Worm (Caenorhabditis elegans): Measurements from ENCODE around the gene F02D8.1.

Gene F02D8.1

DNA sequence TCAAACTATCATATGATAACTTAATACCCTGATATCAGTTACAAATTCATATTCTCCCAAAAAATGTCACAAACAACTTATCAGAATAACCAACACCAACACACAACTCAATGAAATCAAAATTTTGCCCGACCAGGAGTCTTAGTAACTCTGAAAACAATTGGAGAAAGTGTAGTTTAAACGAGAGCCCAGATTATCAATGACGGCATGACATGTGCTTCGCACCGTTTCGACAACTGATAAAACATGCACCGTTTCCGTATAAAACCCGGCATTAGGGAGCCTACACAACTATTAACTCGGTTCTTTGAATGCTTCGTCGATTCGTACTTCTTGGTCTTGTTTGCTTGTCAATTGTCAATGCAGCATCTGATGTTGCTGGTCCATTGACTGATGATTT is 15.1 kb upstream of the F02D8.1 start, which contains the start of gene fil-1:
Gene fil-1, plus strand, starts transcription at position 219 of the 400 bp plus-strand sequence.
- TF ChIP-seq Y55F3AM.14 (GFP tag; optimal IDR thresholded peaks at IDR 0.05) (no peak), sma-9 (GFP tag; optimal IDR thresholded peaks at IDR 0.05) (peak; percentile 60), sma-9 (tag; optimal IDR thresholded peaks at IDR 0.05) (no peak), gmeb-1 (tag; optimal IDR thresholded peaks at IDR 0.05) (no peak), fos-1 (tag; optimal IDR thresholded peaks at IDR 0.05) (peak; percentile 40), egl-27 (tag; optimal IDR thresholded peaks at IDR 0.05) (no peak), snpc-4 (tag; optimal IDR thresholded peaks at IDR 0.05) (no peak)

DNA sequence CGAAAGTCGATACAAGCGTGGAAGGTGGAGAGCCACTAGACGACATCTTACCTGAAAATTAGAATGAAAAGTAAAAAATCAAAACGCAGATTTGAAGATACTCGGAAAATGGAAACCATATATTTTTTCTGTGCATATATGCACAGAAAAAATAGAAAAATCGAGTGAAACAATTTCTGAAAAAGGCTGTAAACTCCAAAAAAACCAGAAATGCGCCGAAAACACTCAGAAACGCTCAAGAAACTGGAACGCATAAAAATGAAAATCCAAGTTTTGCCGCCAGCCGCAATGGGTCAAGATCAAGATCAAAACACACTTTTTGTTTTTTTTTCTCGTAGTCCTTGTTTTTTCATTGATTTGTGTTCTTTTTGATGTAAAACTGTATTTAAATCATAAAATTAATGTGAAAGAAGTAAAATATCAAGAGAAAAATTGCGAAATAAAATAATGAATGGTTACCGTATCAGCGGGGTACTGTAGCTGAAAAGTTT is 14.2 kb upstream of the F02D8.1 start, which contains the start of gene T01C3.3:
Gene T01C3.3, minus strand, starts transcription at position 51 of the 491 bp plus-strand sequence.
- TF ChIP-seq mdl-1 (tag; optimal IDR thresholded peaks at IDR 0.05), result no peak
- TF ChIP-seq unc-55 (GFP tag; optimal IDR thresholded peaks at IDR 0.05), result no peak
- TF ChIP-seq nhr-129 (tag; optimal IDR thresholded peaks at IDR 0.05), result no peak
- TF ChIP-seq alr-1 (tag; optimal IDR thresholded peaks at IDR 0.05), result no peak
- no peak for TF ChIP-seq blmp-1 (tag; optimal IDR thresholded peaks at IDR 0.05; ENCODE audit: insufficient read depth)
- TF ChIP-seq fos-1 (tag; optimal IDR thresholded peaks at IDR 0.05), result no peak
- TF ChIP-seq nhr-12 (tag; optimal IDR thresholded peaks at IDR 0.05), result no peak
- no peak for TF ChIP-seq sma-3 (GFP tag; optimal IDR thresholded peaks at IDR 0.05)
- TF ChIP-seq skn-1 (tag; optimal IDR thresholded peaks at IDR 0.05), result no peak
- no peak for TF ChIP-seq ztf-11 (tag; optimal IDR thresholded peaks at IDR 0.05)
- no peak for TF ChIP-seq ztf-1 (GFP tag; conservative IDR thresholded peaks at IDR 0.05)
- TF ChIP-seq nhr-10 (tag; optimal IDR thresholded peaks at IDR 0.05), result no peak

DNA sequence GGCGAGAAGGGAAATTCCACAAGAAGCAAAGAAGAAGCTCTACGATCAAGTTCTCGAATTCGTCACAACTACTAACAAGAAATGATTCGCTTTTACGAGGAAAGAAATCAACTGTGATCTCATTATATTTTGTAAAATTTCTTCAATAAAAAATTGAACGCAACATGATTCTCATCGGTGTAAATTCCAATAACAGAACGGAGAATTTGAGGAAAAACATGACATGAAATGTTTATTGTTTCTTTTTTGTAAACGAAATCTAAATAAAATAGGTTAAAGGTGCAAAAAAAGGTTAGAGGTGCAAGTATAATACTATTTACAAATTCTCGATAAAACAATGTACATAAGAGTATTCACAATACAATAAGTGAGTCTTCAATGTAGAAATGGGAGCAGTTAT is 13.0 kb upstream of the F02D8.1 start:
- TF ChIP-seq unc-39 (tag; optimal IDR thresholded peaks at IDR 0.05), result no peak
- no peak for TF ChIP-seq elt-1 (tag; optimal IDR thresholded peaks at IDR 0.05)
- no peak for TF ChIP-seq elt-3 (tag; optimal IDR thresholded peaks at IDR 0.05)
- TF ChIP-seq R02D3.7 (tag; optimal IDR thresholded peaks at IDR 0.05), result no peak
- TF ChIP-seq mab-5 (tag; optimal IDR thresholded peaks at IDR 0.05), result no peak
- no peak for TF ChIP-seq nhr-11 (tag; optimal IDR thresholded peaks at IDR 0.05)
- TF ChIP-seq lsy-2 (tag; optimal IDR thresholded peaks at IDR 0.05), result no peak
- TF ChIP-seq zag-1 (tag; optimal IDR thresholded peaks at IDR 0.05), result no peak
- no peak for TF ChIP-seq unc-62 (GFP tag; optimal IDR thresholded peaks at IDR 0.05)
- no peak for TF ChIP-seq F13H6.1 (tag; optimal IDR thresholded peaks at IDR 0.05)
- TF ChIP-seq nhr-10 (tag; optimal IDR thresholded peaks at IDR 0.05), result no peak
- TF ChIP-seq snpc-4 (tag; optimal IDR thresholded peaks at IDR 0.05), result no peak
- TF ChIP-seq nhr-12 (tag; optimal IDR thresholded peaks at IDR 0.05), result no peak
- TF ChIP-seq alr-1 (tag; optimal IDR thresholded peaks at IDR 0.05), result no peak

DNA sequence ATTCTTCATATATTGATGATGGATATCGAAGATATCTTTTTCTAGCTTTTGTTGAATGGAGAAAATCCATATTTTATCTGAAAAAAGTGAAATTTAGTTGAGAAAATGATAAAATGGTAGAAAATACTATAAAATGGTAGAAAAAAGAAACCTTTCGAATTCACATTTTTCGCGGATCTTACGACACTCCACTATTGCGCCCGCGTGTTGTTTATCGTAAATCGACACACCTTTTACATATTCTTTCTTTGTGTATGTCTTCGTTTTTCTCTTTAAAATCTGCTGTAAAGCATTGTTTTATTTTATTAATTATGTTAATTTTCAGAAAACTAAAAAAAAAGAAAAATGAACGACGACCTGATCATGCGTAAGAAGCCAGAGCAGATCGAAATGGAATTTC is 12.3 kb upstream of the F02D8.1 start, which contains the start of the genes cdt-2 and T01C3.2:
Gene cdt-2, minus strand, starts transcription at position 284 of the 400 bp plus-strand sequence.
Gene T01C3.2, plus strand, starts transcription at position 326 of the 400 bp plus-strand sequence.
- TF ChIP-seq ztf-11 (tag; optimal IDR thresholded peaks at IDR 0.05) (no peak), nhr-237 (tag; optimal IDR thresholded peaks at IDR 0.05) (no peak), aly-2 (tag; optimal IDR thresholded peaks at IDR 0.05) (no peak), peb-1 (tag; optimal IDR thresholded peaks at IDR 0.05) (no peak), nhr-129 (tag; optimal IDR thresholded peaks at IDR 0.05) (peak; percentile 12), alr-1 (tag; optimal IDR thresholded peaks at IDR 0.05) (no peak), egl-27 (tag; optimal IDR thresholded peaks at IDR 0.05) (no peak), ceh-82 (tag; optimal IDR thresholded peaks at IDR 0.05) (no peak), gmeb-1 (tag; optimal IDR thresholded peaks at IDR 0.05) (peak; percentile 82), R02D3.7 (tag; optimal IDR thresholded peaks at IDR 0.05) (peak; percentile 84), nhr-12 (tag; optimal IDR thresholded peaks at IDR 0.05) (no peak), unc-55 (GFP tag; optimal IDR thresholded peaks at IDR 0.05) (peak; percentile 69), unc-39 (tag; optimal IDR thresholded peaks at IDR 0.05) (no peak), crh-2 (tag; optimal IDR thresholded peaks at IDR 0.05) (peak; percentile 13), nhr-25 (tag; optimal IDR thresholded peaks at IDR 0.05) (peak; percentile 6), F13H6.1 (tag; optimal IDR thresholded peaks at IDR 0.05) (no peak), sma-9 (GFP tag; optimal IDR thresholded peaks at IDR 0.05) (peak; percentile 21), sma-9 (tag; optimal IDR thresholded peaks at IDR 0.05) (no peak), ztf-1 (GFP tag; conservative IDR thresholded peaks at IDR 0.05) (no peak), elt-1 (tag; optimal IDR thresholded peaks at IDR 0.05) (no peak), lsy-2 (tag; optimal IDR thresholded peaks at IDR 0.05) (peak in 1 of 2 experiments; percentile 67)

DNA sequence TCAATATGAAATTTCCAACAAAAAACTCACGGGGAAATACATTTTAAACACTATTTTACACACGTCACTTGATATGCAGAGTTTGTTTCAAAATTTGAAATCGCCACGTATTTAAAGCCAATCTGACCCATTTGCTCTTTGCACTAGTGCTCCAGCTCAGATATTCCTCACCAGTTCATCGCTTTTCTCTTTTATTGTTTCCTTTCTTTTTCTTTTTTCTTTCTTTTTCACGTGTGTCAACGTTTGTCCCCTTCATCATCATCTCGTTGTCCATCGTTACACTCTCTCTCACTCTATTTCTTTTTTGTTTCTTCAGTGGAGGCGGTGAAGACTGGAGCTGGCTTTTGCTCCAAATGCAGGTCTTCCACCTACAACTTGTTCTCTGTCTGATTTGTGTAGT is 6.1 kb upstream of the F02D8.1 start, which contains the start of gene F02D8.4:
Gene F02D8.4, plus strand, starts transcription at position 301 of the 400 bp plus-strand sequence.
- TF ChIP-seq C34F6.9 (tag; optimal IDR thresholded peaks at IDR 0.05), result peak; percentile 4
- TF ChIP-seq lsy-2 (tag; optimal IDR thresholded peaks at IDR 0.05), result no peak

Measured in whole organism, L2 larva.